Fruit fly (Drosophila melanogaster) Kc167 (cell line): ENCODE measurements around the gene SH3PX1.

Experiments
- Myc ChIP-seq: fragments of >200 bp; optimal IDR thresholded peaks from 2 replicates; lab custom pipeline; 2017; ENCODE audit warnings: missing external identifiers
- Sin3A ChIP-seq: fragments of >200 bp; optimal IDR thresholded peaks from 2 replicates; lab custom pipeline; 2018; ENCODE audit warnings: missing external identifiers
- h ChIP-seq: fragments of >200 bp; optimal IDR thresholded peaks from 3 replicates; lab custom pipeline; 2018; ENCODE audit warnings: missing external identifiers
- insv ChIP-seq: fragments of >200 bp; optimal IDR thresholded peaks from 3 replicates; lab custom pipeline; 2018; ENCODE audit warnings: missing external identifiers
- psq ChIP-seq: fragments of >200 bp; optimal IDR thresholded peaks from 2 replicates; lab custom pipeline; 2017; ENCODE audit warnings: missing external identifiers
- ttk ChIP-seq: sonication (Bioruptor generic); optimal IDR thresholded peaks from 2 replicates; lab custom pipeline; 2017; ENCODE audit warnings: missing external identifiers

The SH3PX1 gene

dm6 chr3L:9713383-9713827, at the start of gene SH3PX1:
Gene SH3PX1 (minus strand): TSS chr3L:9713827.
- TF ChIP-seq psq (no peak), Sin3A (lab: Kevin White, UChicago) (no peak), Myc (lab: Kevin White, UChicago) (no peak), ttk (no peak)

- no peak for TF ChIP-seq psq
- no peak for TF ChIP-seq Sin3A (lab: Kevin White, UChicago)
- TF ChIP-seq Myc (lab: Kevin White, UChicago) = no peak
- TF ChIP-seq h (lab: Kevin White, UChicago) = no peak
- no peak for TF ChIP-seq insv (lab: Kevin White, UChicago)
- TF ChIP-seq ttk = no peak
These were observed 48.5 kb upstream of the SH3PX1 start for dm6 chr3L:9762036-9762597.

dm6 chr3L:9760151-9760749, 46.6 kb upstream of the SH3PX1 start, which contains the start of gene CG42268:
Gene CG42268 (minus strand): TSS chr3L:9760395.
- TF ChIP-seq h (lab: Kevin White, UChicago) (no peak), Myc (lab: Kevin White, UChicago) (no peak), insv (lab: Kevin White, UChicago) (no peak), ttk (no peak), Sin3A (lab: Kevin White, UChicago) (no peak), psq (no peak)

dm6 chr3L:9751625-9752024, 38.0 kb upstream of the SH3PX1 start:
- TF ChIP-seq ttk (no peak), h (lab: Kevin White, UChicago) (no peak), insv (lab: Kevin White, UChicago) (no peak), Sin3A (lab: Kevin White, UChicago) (no peak), psq (no peak), Myc (lab: Kevin White, UChicago) (no peak)

dm6 chr3L:9745393-9745792, 31.8 kb upstream of the SH3PX1 start:
- no peak for TF ChIP-seq psq
- TF ChIP-seq Sin3A (lab: Kevin White, UChicago) = no peak
- no peak for TF ChIP-seq Myc (lab: Kevin White, UChicago)
- TF ChIP-seq ttk = no peak
- no peak for TF ChIP-seq insv (lab: Kevin White, UChicago)
- no peak for TF ChIP-seq h (lab: Kevin White, UChicago)

dm6 chr3L:9744060-9744549, 30.5 kb upstream of the SH3PX1 start:
- no peak for TF ChIP-seq insv (lab: Kevin White, UChicago)
- TF ChIP-seq ttk = no peak

- TF ChIP-seq h (lab: Kevin White, UChicago) (no peak), Sin3A (lab: Kevin White, UChicago) (no peak), Myc (lab: Kevin White, UChicago) (no peak), ttk (no peak), psq (no peak), insv (lab: Kevin White, UChicago) (no peak)
These were observed 28.7 kb upstream of the SH3PX1 start for dm6 chr3L:9742342-9742741.

dm6 chr3L:9739629-9740028, 26.0 kb upstream of the SH3PX1 start:
- TF ChIP-seq h (lab: Kevin White, UChicago) = no peak
- no peak for TF ChIP-seq Sin3A (lab: Kevin White, UChicago)
- no peak for TF ChIP-seq psq
- TF ChIP-seq Myc (lab: Kevin White, UChicago) = no peak
- TF ChIP-seq insv (lab: Kevin White, UChicago) = no peak
- no peak for TF ChIP-seq ttk

- no peak for TF ChIP-seq psq
- no peak for TF ChIP-seq h (lab: Kevin White, UChicago)
- TF ChIP-seq Sin3A (lab: Kevin White, UChicago) = no peak
- TF ChIP-seq ttk = no peak
- no peak for TF ChIP-seq Myc (lab: Kevin White, UChicago)
- TF ChIP-seq insv (lab: Kevin White, UChicago) = no peak
These were observed 19.9 kb upstream of the SH3PX1 start, which contains the start of gene CG6749 for dm6 chr3L:9733563-9733962. Gene CG6749 (minus strand): TSS chr3L:9733807.

- TF ChIP-seq Sin3A (lab: Kevin White, UChicago) (no peak), insv (lab: Kevin White, UChicago) (no peak), h (lab: Kevin White, UChicago) (no peak), psq (no peak), ttk (no peak), Myc (lab: Kevin White, UChicago) (no peak)
These were observed 16.3 kb upstream of the SH3PX1 start, which contains the start of gene ATPsynB for dm6 chr3L:9729795-9730421. Gene ATPsynB (plus strand): TSS chr3L:9729999.

- TF ChIP-seq h (lab: Kevin White, UChicago) (no peak), insv (lab: Kevin White, UChicago) (no peak), Myc (lab: Kevin White, UChicago) (no peak), psq (no peak), Sin3A (lab: Kevin White, UChicago) (no peak), ttk (no peak)
These were observed 13.1 kb upstream of the SH3PX1 start, which contains the start of gene Naa60 for dm6 chr3L:9726707-9727106. Gene Naa60 (plus strand): TSS chr3L:9726895.

- TF ChIP-seq ttk = no peak
- no peak for TF ChIP-seq Myc (lab: Kevin White, UChicago)
- TF ChIP-seq Sin3A (lab: Kevin White, UChicago) = no peak
- TF ChIP-seq psq = no peak
- no peak for TF ChIP-seq insv (lab: Kevin White, UChicago)
- TF ChIP-seq h (lab: Kevin White, UChicago) = no peak
These were observed 9.5 kb upstream of the SH3PX1 start, which contains the start of the genes nbs and defl for dm6 chr3L:9723108-9723507. Gene nbs (minus strand): TSS chr3L:9723194. Gene defl (plus strand): TSS chr3L:9723423.
